Worm (Caenorhabditis elegans) whole organism, L4 larva: ENCODE results near the gene trxr-2.

ENCODE experiments used
- D1046.2 ChIP-seq: fragments of 200-800 bp; sonication (Bioruptor generic); IDR thresholded peaks from 2 replicates; pipeline ENCODE4 v1.3.6; 2022; ENCODE audit warnings: missing genetic modification characterization, missing compliant biosample characterization
- F26F4.8 ChIP-seq: fragments of 200-800 bp; sonication (Bioruptor generic); conservative IDR thresholded peaks from 2 replicates; pipeline ENCODE4 v1.3.6; 2022; ENCODE audit warnings: missing genetic modification characterization, missing compliant biosample characterization
- T20F7.1 ChIP-seq: fragments of 200-800 bp; sonication (Bioruptor generic); optimal IDR thresholded peaks from 2 replicates; lab custom pipeline; 2018; ENCODE audit warnings: mild to moderate bottlenecking, missing genetic modification characterization, missing compliant biosample characterization
- Y48G9A.11 ChIP-seq: fragments of 200-800 bp; sonication (Bioruptor generic); IDR thresholded peaks from 2 replicates; pipeline ENCODE4 v1.3.6; 2022; ENCODE audit warnings: missing genetic modification reagents, missing genetic modification characterization, missing compliant biosample characterization
- Y5F2A.4 ChIP-seq: fragments of 200-800 bp; sonication (Bioruptor generic); optimal IDR thresholded peaks from 2 replicates; lab custom pipeline; 2018; ENCODE audit warnings: mild to moderate bottlenecking, missing genetic modification characterization, missing compliant biosample characterization
- Y75B8A.6 ChIP-seq: fragments of 200-800 bp; sonication (Bioruptor generic); IDR thresholded peaks from 2 replicates; pipeline ENCODE4 v1.3.6; 2022; ENCODE audit warnings: missing genetic modification reagents, missing genetic modification characterization, missing compliant biosample characterization
- ZK337.2 ChIP-seq: fragments of 200-800 bp; sonication (Bioruptor generic); IDR thresholded peaks from 2 replicates; pipeline ENCODE4 v1.3.6; 2022; ENCODE audit warnings: missing genetic modification reagents, missing genetic modification characterization, missing compliant biosample characterization
- ZK546.5 ChIP-seq, 2 experiments: sonication (generic microtip); optimal IDR thresholded peaks; 2 replicates each; lab custom pipeline; 2017; ENCODE audit warnings: missing biosample characterization in 2 of 2, missing genetic modification characterization in 2 of 2
- aha-1 ChIP-seq: fragments of 150-350 bp; peaks from one replicate; lab custom pipeline; 2014; ENCODE audit warnings: missing biosample characterization, missing genetic modification characterization
- ama-1 ChIP-seq: fragments of 150-350 bp; optimal IDR thresholded peaks from 2 replicates; lab custom pipeline; 2014; ENCODE audit warnings: inconsistent platforms, mixed read lengths
- attf-4 ChIP-seq: sonication (generic microtip); optimal IDR thresholded peaks from 3 replicates; lab custom pipeline; 2017; ENCODE audit warnings: missing biosample characterization, missing genetic modification characterization
- ceh-20 ChIP-seq: fragments of 200-800 bp; sonication (Bioruptor generic); IDR thresholded peaks from 2 replicates; pipeline ENCODE4 v1.3.6; 2022; ENCODE audit warnings: missing genetic modification reagents, missing genetic modification characterization, missing compliant biosample characterization
- ces-1 ChIP-seq: fragments of 150-350 bp; sonication (generic microtip); optimal IDR thresholded peaks from 4 replicates; lab custom pipeline; 2014; ENCODE audit warnings: missing biosample characterization, missing genetic modification reagents, missing genetic modification characterization
- ctbp-1 ChIP-seq: fragments of 200-800 bp; sonication (Bioruptor generic); IDR thresholded peaks from 2 replicates; pipeline ENCODE4 v1.3.6; 2022; ENCODE audit warnings: missing genetic modification reagents, missing genetic modification characterization, missing compliant biosample characterization
- daf-12 ChIP-seq: fragments of 150-350 bp; optimal IDR thresholded peaks from 2 replicates; lab custom pipeline; 2014; ENCODE audit warnings: missing biosample characterization, missing genetic modification reagents, missing genetic modification characterization
- daf-16 ChIP-seq, 3 experiments: sonication (generic microtip); optimal IDR thresholded peaks; 2 replicates each; lab custom pipeline; 2016 to 2017; ENCODE audit warnings: missing genetic modification characterization in 3 of 3, missing genetic modification reagents in 3 of 3, mild to moderate bottlenecking in 2 of 3, missing compliant biosample characterization in 2 of 3, missing biosample characterization in 1 of 3, moderate library complexity in 1 of 3
- daf-19 ChIP-seq: fragments of 200-800 bp; sonication (Bioruptor generic); conservative IDR thresholded peaks from 2 replicates; pipeline ENCODE4 v1.3.6; 2022; ENCODE audit warnings: missing genetic modification characterization, missing compliant biosample characterization
- dpl-1 ChIP-seq: fragments of 150-350 bp; optimal IDR thresholded peaks from 2 replicates; lab custom pipeline; 2014; ENCODE audit warnings: missing biosample characterization, missing genetic modification reagents, missing genetic modification characterization
- duxl-1 ChIP-seq: sonication (generic microtip); optimal IDR thresholded peaks from 2 replicates; lab custom pipeline; 2016; ENCODE audit warnings: mild to moderate bottlenecking, missing genetic modification characterization, moderate library complexity, missing compliant biosample characterization; ENCODE audit not compliant: poor library complexity
- dve-1 ChIP-seq: sonication (generic microtip); optimal IDR thresholded peaks from 2 replicates; lab custom pipeline; 2017; ENCODE audit warnings: antibody characterized with exemption, mild to moderate bottlenecking, missing genetic modification characterization, missing compliant biosample characterization; ENCODE audit not compliant: insufficient read depth
- fkh-10 ChIP-seq: fragments of 150-350 bp; optimal IDR thresholded peaks from 2 replicates; lab custom pipeline; 2014; ENCODE audit warnings: missing biosample characterization, missing genetic modification reagents, missing genetic modification characterization
- gei-8 ChIP-seq: fragments of 200-800 bp; sonication (Bioruptor generic); optimal IDR thresholded peaks from 2 replicates; lab custom pipeline; 2018; ENCODE audit warnings: mild to moderate bottlenecking, missing genetic modification characterization, missing compliant biosample characterization
- hlh-11 ChIP-seq: fragments of 200-800 bp; sonication (Bioruptor generic); optimal IDR thresholded peaks from 2 replicates; lab custom pipeline; 2018; ENCODE audit warnings: mild to moderate bottlenecking, missing genetic modification characterization, missing compliant biosample characterization
- hlh-30 ChIP-seq: sonication (generic microtip); optimal IDR thresholded peaks from 2 replicates; lab custom pipeline; 2017; ENCODE audit warnings: antibody characterized with exemption, mild to moderate bottlenecking, missing genetic modification characterization, missing compliant biosample characterization; ENCODE audit not compliant: insufficient read depth
- hmg-1.1 ChIP-seq: fragments of 200-800 bp; sonication (Bioruptor generic); IDR thresholded peaks from 2 replicates; pipeline ENCODE4 v1.3.6; 2022; ENCODE audit warnings: missing genetic modification reagents, missing genetic modification characterization, missing compliant biosample characterization
- lin-13 ChIP-seq: fragments of 150-350 bp; optimal IDR thresholded peaks from 2 replicates; lab custom pipeline; 2014; ENCODE audit warnings: missing biosample characterization, missing genetic modification reagents, missing genetic modification characterization
- lir-3 ChIP-seq: sonication (generic microtip); optimal IDR thresholded peaks from 2 replicates; lab custom pipeline; 2016; ENCODE audit warnings: mild to moderate bottlenecking, missing genetic modification characterization, missing compliant biosample characterization
- lsy-2 ChIP-seq, 2 experiments: fragments of 150-350 bp in 1 of 2; sonication (generic microtip) in 1 of 2; optimal IDR thresholded peaks; 2 replicates each; lab custom pipeline; 2014 to 2017; ENCODE audit warnings: missing biosample characterization in 2 of 2, missing genetic modification characterization in 2 of 2
- madf-5 ChIP-seq, 2 experiments: fragments of 200-800 bp; sonication (Bioruptor generic); IDR thresholded peaks; 2 replicates each; pipeline ENCODE4 v1.3.6; 2022; ENCODE audit warnings: missing compliant biosample characterization in 2 of 2, missing genetic modification characterization in 2 of 2
- mdl-1 ChIP-seq, 2 experiments: fragments of 150-350 bp in 1 of 2; sonication (generic microtip) in 1 of 2; optimal IDR thresholded peaks; 2 replicates each; lab custom pipeline; 2014 to 2017; ENCODE audit warnings: missing biosample characterization in 2 of 2, missing genetic modification characterization in 2 of 2
- mdt-29 ChIP-seq: fragments of 200-800 bp; sonication (Bioruptor generic); IDR thresholded peaks from 2 replicates; pipeline ENCODE4 v1.3.6; 2022; ENCODE audit warnings: missing genetic modification reagents, missing genetic modification characterization, missing compliant biosample characterization
- mxl-2 ChIP-seq: fragments of 200-800 bp; sonication (Bioruptor generic); conservative IDR thresholded peaks from 2 replicates; pipeline ENCODE4 v1.3.6; 2022; ENCODE audit warnings: missing genetic modification reagents, missing genetic modification characterization, missing compliant biosample characterization
- nhr-102 ChIP-seq: sonication (generic microtip); optimal IDR thresholded peaks from 2 replicates; lab custom pipeline; 2016; ENCODE audit warnings: mild to moderate bottlenecking, missing genetic modification characterization, moderate library complexity, missing compliant biosample characterization
- nhr-11 ChIP-seq: fragments of 150-350 bp; optimal IDR thresholded peaks from 2 replicates; lab custom pipeline; 2014; ENCODE audit warnings: missing biosample characterization, missing genetic modification characterization
- nhr-48 ChIP-seq: sonication (generic microtip); optimal IDR thresholded peaks from 2 replicates; lab custom pipeline; 2016; ENCODE audit warnings: mild to moderate bottlenecking, missing genetic modification characterization, missing compliant biosample characterization
- nhr-77 ChIP-seq: fragments of 150-350 bp; optimal IDR thresholded peaks from 2 replicates; lab custom pipeline; 2014; ENCODE audit warnings: missing biosample characterization, missing genetic modification characterization
- sdz-12 ChIP-seq: fragments of 200-800 bp; sonication (Bioruptor generic); optimal IDR thresholded peaks from 2 replicates; lab custom pipeline; 2018; ENCODE audit warnings: mild to moderate bottlenecking, missing genetic modification characterization, missing compliant biosample characterization
- snpc-1.2 ChIP-seq: fragments of 200-800 bp; sonication (Bioruptor generic); IDR thresholded peaks from 2 replicates; pipeline ENCODE4 v1.3.6; 2022; ENCODE audit warnings: missing genetic modification reagents, missing genetic modification characterization, missing compliant biosample characterization
- spr-3 ChIP-seq: fragments of 200-800 bp; sonication (Bioruptor generic); optimal IDR thresholded peaks from 2 replicates; lab custom pipeline; 2018; ENCODE audit warnings: mild to moderate bottlenecking, missing genetic modification characterization, missing compliant biosample characterization
- tag-97 ChIP-seq: fragments of 200-800 bp; sonication (Bioruptor generic); IDR thresholded peaks from 2 replicates; pipeline ENCODE4 v1.3.6; 2022; ENCODE audit warnings: missing genetic modification characterization, missing compliant biosample characterization
- unc-39 ChIP-seq: sonication (generic microtip); optimal IDR thresholded peaks from 2 replicates; lab custom pipeline; 2017; ENCODE audit warnings: missing biosample characterization, missing genetic modification characterization
- unc-62 ChIP-seq, 3 experiments: fragments of 150-350 bp in 1 of 3; sonication (generic microtip); optimal IDR thresholded peaks in 2 of 3; peaks in 1 of 3; 1 replicate in 1 of 3; 2 replicates in 2 of 3; lab custom pipeline; 2014 to 2017; ENCODE audit warnings: missing biosample characterization in 3 of 3, missing genetic modification characterization in 3 of 3, missing genetic modification reagents in 3 of 3, missing genotype in 1 of 3
- zfp-2 ChIP-seq: sonication (generic microtip); optimal IDR thresholded peaks from 2 replicates; lab custom pipeline; 2016; ENCODE audit warnings: mild to moderate bottlenecking, missing genetic modification characterization, missing compliant biosample characterization

The trxr-2 gene

ce11 chrIII:8956146-8956646, 42.6 kb downstream of the trxr-2 start, which contains the start of the genes ZK643.5 and ZK643.2 (continued):
- TF ChIP-seq aha-1: no peak
- no peak for TF ChIP-seq Y5F2A.4 (GFP tag; lab: Kevin White, UChicago)
- peak; percentile 76 for TF ChIP-seq hlh-30 (tag; lab: Kevin White, UChicago)
- no peak for TF ChIP-seq ama-1 (lab: Kevin White, UChicago)
- TF ChIP-seq nhr-48 (tag; lab: Kevin White, UChicago): no peak
- no peak for TF ChIP-seq F26F4.8 (GFP tag; lab: Robert Waterston, UW)
- 0 out of 2 replicates have a peak, but pooled peaks have one; percentile 26 for TF ChIP-seq hmg-1.1 (GFP tag; lab: Robert Waterston, UW)
- TF ChIP-seq ceh-20: no peak
- no peak for TF ChIP-seq ZK337.2
- no peak for TF ChIP-seq daf-19
- TF ChIP-seq unc-39 (tag; lab: Kevin White, UChicago): no peak
- no peak for TF ChIP-seq tag-97 (GFP tag; lab: Robert Waterston, UW)
- TF ChIP-seq attf-4 (tag; lab: Kevin White, UChicago): no peak
- TF ChIP-seq nhr-102 (tag; lab: Kevin White, UChicago): no peak
- TF ChIP-seq hlh-11: peak; percentile 38
- TF ChIP-seq zfp-2 (tag; lab: Kevin White, UChicago): no peak
- no peak for TF ChIP-seq T20F7.1 (GFP tag; lab: Kevin White, UChicago)
- no peak for TF ChIP-seq nhr-11 (tag; lab: Kevin White, UChicago)
- TF ChIP-seq daf-16 (GFP tag; optimal IDR thresholded peaks at IDR 0.05; lab: Kevin White, UChicago): no peak
- TF ChIP-seq daf-16 (tag; optimal IDR thresholded peaks at IDR 0.05; lab: Kevin White, UChicago): no peak
- no peak for TF ChIP-seq snpc-1.2 (GFP tag; lab: Robert Waterston, UW)
- TF ChIP-seq spr-3: no peak
- TF ChIP-seq daf-12 (tag; lab: Kevin White, UChicago): no peak
- TF ChIP-seq lsy-2 (tag; optimal IDR thresholded peaks at IDR 0.05; lab: Kevin White, UChicago): peak in 1 of 2 experiments; percentile 97
- no peak for TF ChIP-seq madf-5 (GFP tag; IDR thresholded peaks at IDR 0.05; lab: Robert Waterston, UW)
- no peak for TF ChIP-seq lin-13
- TF ChIP-seq D1046.2 (GFP tag; lab: Robert Waterston, UW): no peak
- peak; percentile 80 for TF ChIP-seq dpl-1 (GFP tag; lab: Kevin White, UChicago)
- TF ChIP-seq gei-8 (GFP tag; lab: Kevin White, UChicago): no peak
- TF ChIP-seq fkh-10 (GFP tag; lab: Kevin White, UChicago): peak; percentile 2
- TF ChIP-seq mdl-1 (tag; optimal IDR thresholded peaks at IDR 0.05; lab: Kevin White, UChicago): peak in 1 of 2 experiments; percentile 21
- TF ChIP-seq sdz-12 (GFP tag; lab: Kevin White, UChicago): no peak
- no peak for TF ChIP-seq ces-1 (GFP tag; lab: Kevin White, UChicago)
- no peak for TF ChIP-seq ctbp-1
- no peak for TF ChIP-seq lir-3 (tag; lab: Kevin White, UChicago)
- TF ChIP-seq Y75B8A.6 (GFP tag; lab: Robert Waterston, UW): no peak
- TF ChIP-seq ZK546.5 (tag; optimal IDR thresholded peaks at IDR 0.05; lab: Kevin White, UChicago): no peak
- TF ChIP-seq duxl-1 (tag; lab: Kevin White, UChicago): no peak
- no peak for TF ChIP-seq nhr-77 (tag; lab: Kevin White, UChicago)
- TF ChIP-seq unc-62 (GFP tag; optimal IDR thresholded peaks at IDR 0.05 in 1 of 2; lab: Kevin White, UChicago): no peak
- TF ChIP-seq unc-62 (tag; optimal IDR thresholded peaks at IDR 0.05; lab: Kevin White, UChicago): no peak

ce11 chrIII:8960664-8961063, 47.1 kb downstream of the trxr-2 start, which contains the start of gene ZK643.6:
Gene ZK643.6 (minus strand): TSS chrIII:8960764.
- TF ChIP-seq mxl-2 (GFP tag; lab: Robert Waterston, UW) (no peak), nhr-11 (tag; lab: Kevin White, UChicago) (no peak), Y48G9A.11 (GFP tag; lab: Robert Waterston, UW) (no peak), snpc-1.2 (GFP tag; lab: Robert Waterston, UW) (no peak), hmg-1.1 (GFP tag; lab: Robert Waterston, UW) (no peak), lsy-2 (tag; optimal IDR thresholded peaks at IDR 0.05; lab: Kevin White, UChicago) (no peak), dve-1 (tag; lab: Kevin White, UChicago) (no peak), lir-3 (tag; lab: Kevin White, UChicago) (no peak), D1046.2 (GFP tag; lab: Robert Waterston, UW) (no peak), dpl-1 (GFP tag; lab: Kevin White, UChicago) (no peak), ctbp-1 (no peak), mdt-29 (GFP tag; lab: Robert Waterston, UW) (no peak)
